Worm (Caenorhabditis elegans) whole organism, L1 larva: ENCODE results near the gene npa-1.
"Not testable (repeated sequence)": the region's sequence is repeated elsewhere in the genome, so short reads cannot be mapped to it uniquely, and the experiment has no call there.

Experiments used
- ceh-82 ChIP-seq, 3 experiments: fragments of 150-350 bp in 1 of 3; sonication (generic microtip) in 2 of 3; optimal IDR thresholded peaks; 2 replicates each; lab custom pipeline; 2014 to 2017; ENCODE audit warnings: missing biosample characterization in 3 of 3, missing genetic modification characterization in 3 of 3
- ceh-88 ChIP-seq: fragments of 200-800 bp; sonication (Bioruptor generic); IDR thresholded peaks from 2 replicates; pipeline ENCODE4 v1.3.6; 2022; ENCODE audit warnings: missing genetic modification characterization, missing compliant biosample characterization
- ces-1 ChIP-seq: fragments of 150-350 bp; optimal IDR thresholded peaks from 2 replicates; lab custom pipeline; 2014; ENCODE audit warnings: missing biosample characterization, missing genetic modification reagents, missing genetic modification characterization
- dsc-1 ChIP-seq: sonication (generic microtip); optimal IDR thresholded peaks from 2 replicates; lab custom pipeline; 2016; ENCODE audit warnings: mild to moderate bottlenecking, missing genetic modification characterization, missing compliant biosample characterization
- efl-1 ChIP-seq, 4 experiments: fragments of 150-350 bp; optimal IDR thresholded peaks in 3 of 4; peaks in 1 of 4; 1 replicate in 1 of 4; 2 replicates in 3 of 4; lab custom pipeline; 2014; ENCODE audit warnings: missing biosample characterization in 2 of 4, missing genetic modification characterization in 2 of 4, missing genetic modification reagents in 2 of 4
- efl-3 ChIP-seq: fragments of 200-800 bp; sonication (Bioruptor generic); optimal IDR thresholded peaks from 2 replicates; lab custom pipeline; 2018; ENCODE audit warnings: mild to moderate bottlenecking, missing genetic modification characterization, missing compliant biosample characterization
- egl-27 ChIP-seq, 2 experiments: fragments of 150-350 bp in 1 of 2; sonication (generic microtip); optimal IDR thresholded peaks; 3 replicates each; lab custom pipeline; 2017 to 2018; ENCODE audit warnings: missing biosample characterization in 2 of 2, missing genetic modification characterization in 2 of 2, missing genetic modification reagents in 2 of 2
- fkh-8 ChIP-seq: sonication (generic microtip); optimal IDR thresholded peaks from 2 replicates; lab custom pipeline; 2016; ENCODE audit warnings: mild to moderate bottlenecking, missing genetic modification characterization, missing compliant biosample characterization
- grh-1 ChIP-seq: fragments of 200-800 bp; sonication (Bioruptor generic); IDR thresholded peaks from 2 replicates; pipeline ENCODE4 v1.3.6; 2022; ENCODE audit warnings: missing genetic modification reagents, missing genetic modification characterization, missing compliant biosample characterization
- hlh-17 ChIP-seq: fragments of 200-800 bp; sonication (Bioruptor generic); optimal IDR thresholded peaks from 2 replicates; lab custom pipeline; 2018; ENCODE audit warnings: missing genetic modification characterization, mild to moderate bottlenecking, missing compliant biosample characterization, moderate library complexity, borderline replicate concordance
- hlh-4 ChIP-seq: sonication (generic microtip); optimal IDR thresholded peaks from 2 replicates; lab custom pipeline; 2016; ENCODE audit warnings: mild to moderate bottlenecking, missing genetic modification characterization, missing compliant biosample characterization
- hpl-2 ChIP-seq: fragments of 150-350 bp; optimal IDR thresholded peaks from 2 replicates; lab custom pipeline; 2014; ENCODE audit warnings: missing biosample characterization, missing genetic modification reagents, missing genetic modification characterization
- jun-1 ChIP-seq: fragments of 150-350 bp; optimal IDR thresholded peaks from 2 replicates; lab custom pipeline; 2014; ENCODE audit warnings: missing biosample characterization, missing genetic modification reagents, missing genetic modification characterization
- lin-13 ChIP-seq: fragments of 150-350 bp; optimal IDR thresholded peaks from 2 replicates; lab custom pipeline; 2014; ENCODE audit warnings: missing biosample characterization, missing genetic modification reagents, missing genetic modification characterization
- lin-35 ChIP-seq, 2 experiments: fragments of 150-350 bp; optimal IDR thresholded peaks; 2 replicates each; lab custom pipeline; 2014; ENCODE audit warnings: missing biosample characterization in 2 of 2, missing genetic modification characterization in 2 of 2, missing genetic modification reagents in 2 of 2
- lsy-2 ChIP-seq, 2 experiments: fragments of 150-350 bp; optimal IDR thresholded peaks; 2 replicates each; lab custom pipeline; 2014; ENCODE audit warnings: missing biosample characterization in 2 of 2, missing genetic modification characterization in 2 of 2
- mab-9 ChIP-seq: fragments of 200-800 bp; sonication (Bioruptor generic); IDR thresholded peaks from 2 replicates; pipeline ENCODE4 v1.3.6; 2022; ENCODE audit warnings: missing genetic modification reagents, missing genetic modification characterization, missing compliant biosample characterization
- nhr-11 ChIP-seq: fragments of 150-350 bp; optimal IDR thresholded peaks from 2 replicates; lab custom pipeline; 2014; ENCODE audit warnings: missing biosample characterization, missing genetic modification characterization
- nhr-28 ChIP-seq: fragments of 150-350 bp; optimal IDR thresholded peaks from 2 replicates; lab custom pipeline; 2014; ENCODE audit warnings: missing biosample characterization, missing genetic modification characterization
- nhr-84 ChIP-seq: sonication (generic microtip); optimal IDR thresholded peaks from 2 replicates; lab custom pipeline; 2017; ENCODE audit warnings: missing biosample characterization, missing genetic modification characterization
- nhr-85 ChIP-seq: sonication (generic microtip); peaks from one replicate; lab custom pipeline; 2016; ENCODE audit warnings: missing genetic modification characterization, inconsistent platforms, missing compliant biosample characterization
- nhr-90 ChIP-seq: sonication (generic microtip); optimal IDR thresholded peaks from 2 replicates; lab custom pipeline; 2016; ENCODE audit warnings: mild to moderate bottlenecking, missing genetic modification characterization, missing compliant biosample characterization; ENCODE audit not compliant: poor library complexity
- skn-1 ChIP-seq: fragments of 150-350 bp; optimal IDR thresholded peaks from 2 replicates; lab custom pipeline; 2014; ENCODE audit warnings: missing biosample characterization, missing genetic modification characterization
- snpc-4 ChIP-seq: fragments of 150-350 bp; optimal IDR thresholded peaks from 2 replicates; lab custom pipeline; 2014; ENCODE audit warnings: missing biosample characterization, missing genetic modification characterization
- sox-4 ChIP-seq: sonication (generic microtip); optimal IDR thresholded peaks from 2 replicates; lab custom pipeline; 2016; ENCODE audit warnings: missing genetic modification characterization, missing compliant biosample characterization
- sup-37 ChIP-seq: fragments of 200-800 bp; sonication (Bioruptor generic); optimal IDR thresholded peaks from 2 replicates; lab custom pipeline; 2018; ENCODE audit warnings: mild to moderate bottlenecking, missing genetic modification characterization, missing compliant biosample characterization
- unc-62 ChIP-seq: fragments of 150-350 bp; optimal IDR thresholded peaks from 2 replicates; lab custom pipeline; 2014; ENCODE audit warnings: missing biosample characterization, missing genetic modification reagents, missing genetic modification characterization
- zip-4 ChIP-seq: fragments of 200-800 bp; sonication (Bioruptor generic); optimal IDR thresholded peaks from 2 replicates; lab custom pipeline; 2018; ENCODE audit warnings: mild to moderate bottlenecking, missing genetic modification characterization, moderate library complexity, missing compliant biosample characterization
- ztf-4 ChIP-seq: fragments of 150-350 bp; optimal IDR thresholded peaks from 2 replicates; lab custom pipeline; 2014; ENCODE audit warnings: missing biosample characterization, missing genetic modification characterization

Gene npa-1

DNA sequence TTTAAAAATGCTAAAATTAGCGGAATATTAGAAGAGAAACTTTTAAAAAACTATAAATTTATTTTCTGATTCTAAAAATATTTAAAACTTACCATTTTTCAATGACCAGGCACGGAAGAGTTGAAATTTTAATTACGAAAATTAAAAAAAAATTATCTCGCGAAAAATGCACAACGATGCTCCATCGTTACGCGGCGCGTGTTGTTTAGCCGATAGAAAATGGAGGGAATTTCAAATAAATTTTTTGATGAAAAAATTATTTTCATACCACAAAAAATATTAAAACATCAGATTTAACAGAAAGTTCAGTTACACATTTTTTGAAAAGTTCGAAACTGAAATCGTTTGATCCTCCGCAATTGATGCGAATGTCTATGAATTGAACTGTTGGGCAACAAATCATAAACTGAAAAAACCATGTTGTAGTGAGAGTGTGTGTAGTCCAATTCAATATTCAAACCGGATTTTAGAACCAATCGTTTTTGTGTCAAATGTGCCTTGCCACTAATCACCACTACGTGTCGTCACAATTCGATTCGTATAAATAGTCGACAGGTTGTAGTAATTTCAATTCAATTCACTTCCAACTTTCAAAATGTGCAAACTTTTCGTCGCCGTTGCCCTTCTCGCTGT lies 24.3 kb upstream of the npa-1 start, which contains the start of the genes tofu-2 and spig-1:
TSS of gene tofu-2 (minus strand) at position 116 of the 633 bp plus-strand sequence.
TSS of gene spig-1 (plus strand) at position 583 of the 633 bp plus-strand sequence.
- TF ChIP-seq efl-3 (GFP tag; lab: Kevin White, UChicago) (no peak), hpl-2 (GFP tag; lab: Kevin White, UChicago) (no peak), efl-1 (optimal IDR thresholded peaks at IDR 0.05; lab: Kevin White, UChicago) (peak in 1 of 2 experiments; percentile 59), efl-1 (GFP tag; optimal IDR thresholded peaks at IDR 0.05 in 1 of 2; lab: Kevin White, UChicago) (peak; percentile 6 to 44), sox-4 (tag; lab: Kevin White, UChicago) (no peak), jun-1 (tag; lab: Kevin White, UChicago) (no peak), nhr-90 (tag; lab: Kevin White, UChicago) (no peak)
- TF ChIP-seq, all 84 proteins: peak for 1

DNA sequence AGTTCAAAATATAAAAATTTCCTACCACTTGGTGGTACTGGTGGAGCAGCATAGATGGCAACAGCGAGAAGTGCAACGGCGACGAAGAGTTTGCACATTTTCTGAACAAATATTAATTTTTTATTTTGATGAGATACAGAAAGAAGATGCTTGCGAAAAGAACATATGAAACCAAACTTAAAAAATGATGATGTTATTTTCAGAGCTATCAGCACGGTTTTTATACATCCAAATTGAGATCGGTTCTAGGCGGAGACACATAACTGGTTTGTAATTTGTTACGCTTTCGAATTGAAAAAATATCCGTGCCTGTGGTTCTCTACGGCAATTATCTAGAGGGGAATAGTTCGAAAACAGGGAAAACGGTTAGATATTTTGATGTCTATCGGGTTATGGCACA lies 22.5 kb upstream of the npa-1 start, which contains the start of gene txt-17:
TSS of gene txt-17 (minus strand) at position 101 of the 400 bp plus-strand sequence.
- TF ChIP-seq zip-4 (GFP tag; lab: Kevin White, UChicago) (no peak), fkh-8 (no peak), grh-1 (GFP tag; lab: Robert Waterston, UW) (peak; percentile 49)

DNA sequence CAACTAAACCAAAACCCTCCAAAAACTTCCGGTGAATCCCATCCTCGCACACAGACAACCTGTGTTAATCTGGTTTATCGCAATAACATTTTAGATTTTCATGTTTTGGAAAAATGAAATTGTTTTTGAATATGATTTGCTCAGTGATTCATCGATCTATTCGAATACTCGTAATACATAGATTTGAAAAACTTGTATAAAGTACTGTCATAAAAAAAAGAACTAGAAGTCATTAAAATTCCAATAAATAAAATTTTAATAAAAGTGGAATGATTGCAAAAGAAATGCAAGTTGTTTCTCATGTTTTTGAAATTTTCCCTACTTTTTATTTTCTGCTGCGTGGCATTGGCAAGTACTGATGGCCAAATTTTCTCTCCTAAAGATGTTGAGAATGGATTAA lies 21.0 kb upstream of the npa-1 start, which contains the start of gene spig-8:
TSS of gene spig-8 (plus strand) at position 301 of the 400 bp plus-strand sequence.
- TF ChIP-seq nhr-84 (tag; lab: Kevin White, UChicago) (no peak), zip-4 (GFP tag; lab: Kevin White, UChicago) (no peak), egl-27 (tag; optimal IDR thresholded peaks at IDR 0.05; lab: Kevin White, UChicago) (no peak), lin-13 (GFP tag; lab: Kevin White, UChicago) (no peak), lin-35 (GFP tag; optimal IDR thresholded peaks at IDR 0.05; lab: Kevin White, UChicago) (no peak), sup-37 (no peak), dsc-1 (tag; lab: Kevin White, UChicago) (no peak), ztf-4 (tag; lab: Kevin White, UChicago) (no peak), efl-1 (optimal IDR thresholded peaks at IDR 0.05; lab: Kevin White, UChicago) (no peak), efl-1 (GFP tag; optimal IDR thresholded peaks at IDR 0.05 in 1 of 2; lab: Kevin White, UChicago) (no peak), nhr-28 (tag; lab: Kevin White, UChicago) (no peak), hlh-4 (tag; lab: Kevin White, UChicago) (no peak), unc-62 (GFP tag; lab: Kevin White, UChicago) (no peak), mab-9 (GFP tag; lab: Robert Waterston, UW) (no peak), skn-1 (tag; lab: Kevin White, UChicago) (no peak), sox-4 (tag; lab: Kevin White, UChicago) (no peak), jun-1 (tag; lab: Kevin White, UChicago) (no peak), nhr-11 (tag; lab: Kevin White, UChicago) (no peak), snpc-4 (tag; lab: Kevin White, UChicago) (no peak), ceh-82 (tag; optimal IDR thresholded peaks at IDR 0.05; lab: Kevin White, UChicago) (no peak), ces-1 (GFP tag; lab: Kevin White, UChicago) (no peak)

DNA sequence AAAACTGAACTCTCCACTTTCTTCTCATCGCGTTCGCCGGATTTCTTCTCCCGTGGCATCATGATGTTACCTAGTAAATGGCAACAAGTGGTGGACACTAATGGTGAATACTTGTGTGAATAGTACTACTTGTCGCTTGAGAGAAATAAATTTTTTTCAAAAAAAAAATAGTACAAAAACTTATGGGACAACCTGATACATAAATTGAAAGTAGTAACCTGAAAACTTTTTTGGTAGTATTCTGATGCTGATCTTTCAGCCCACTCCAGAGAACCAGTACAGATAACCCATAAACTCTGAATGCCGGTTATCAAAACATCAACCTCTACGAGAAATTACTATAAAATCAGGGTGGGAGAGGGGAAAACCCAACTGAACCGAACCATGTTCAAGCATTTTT lies 17.8 kb upstream of the npa-1 start, which contains the start of gene Y57E12AL.2:
TSS of gene Y57E12AL.2 (plus strand) at position 301 of the 400 bp plus-strand sequence.
- not testable (repeated sequence) for TF ChIP-seq ceh-82 (tag; optimal IDR thresholded peaks at IDR 0.05; lab: Kevin White, UChicago); ceh-88 (GFP tag; lab: Robert Waterston, UW); lsy-2 (tag; optimal IDR thresholded peaks at IDR 0.05; lab: Kevin White, UChicago)

DNA sequence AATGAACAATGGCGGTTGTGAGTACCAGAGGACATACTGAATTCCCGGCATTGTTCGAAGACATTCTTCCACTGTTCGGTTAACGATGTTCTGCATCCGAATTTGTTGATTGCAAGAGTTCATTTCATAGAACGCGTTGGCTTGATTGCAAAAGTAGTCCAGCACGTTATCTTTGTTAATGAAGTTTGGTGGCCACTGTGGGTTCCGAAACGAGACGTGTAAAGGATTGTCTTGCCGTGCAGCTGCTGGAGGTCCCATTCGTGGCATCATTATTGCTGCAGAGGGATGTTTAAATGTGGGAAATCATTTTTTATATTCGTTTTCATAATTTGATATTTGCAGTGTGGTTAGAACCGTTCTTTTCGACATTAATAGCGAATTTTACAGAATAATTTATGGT lies 16.2 kb upstream of the npa-1 start, which contains the start of gene mdt-6:
TSS of gene mdt-6 (minus strand) at position 275 of the 400 bp plus-strand sequence.
- TF ChIP-seq nhr-85 (tag; lab: Kevin White, UChicago) (peak; percentile 5), hlh-17 (GFP tag; lab: Kevin White, UChicago) (no peak)
